Worm (Caenorhabditis elegans) whole organism, late embryonic: Measurements from ENCODE around the gene str-77.

ENCODE experiments used
- C38D4.7 ChIP-seq: fragments of 200-800 bp; sonication (Bioruptor generic); optimal IDR thresholded peaks from 2 replicates; lab custom pipeline; 2018; ENCODE audit warnings: mild to moderate bottlenecking, missing genetic modification characterization, moderate library complexity, missing compliant biosample characterization
- F13H6.1 ChIP-seq: sonication (generic microtip); optimal IDR thresholded peaks from 2 replicates; lab custom pipeline; 2016; ENCODE audit warnings: missing genetic modification characterization, missing compliant biosample characterization
- K02D7.2 ChIP-seq: sonication (generic microtip); optimal IDR thresholded peaks from 2 replicates; lab custom pipeline; 2017; ENCODE audit warnings: mild to moderate bottlenecking, missing genetic modification characterization, missing compliant biosample characterization
- K09A11.1 ChIP-seq: sonication (generic microtip); optimal IDR thresholded peaks from 2 replicates; lab custom pipeline; 2017; ENCODE audit warnings: antibody characterized with exemption, mild to moderate bottlenecking, missing genetic modification characterization, missing compliant biosample characterization; ENCODE audit not compliant: insufficient read depth
- T23F11.4 ChIP-seq: fragments of 200-800 bp; sonication (Bioruptor generic); optimal IDR thresholded peaks from 2 replicates; lab custom pipeline; 2018; ENCODE audit warnings: mild to moderate bottlenecking, missing genetic modification characterization, missing compliant biosample characterization
- ahr-1 ChIP-seq: sonication (generic microtip); optimal IDR thresholded peaks from 2 replicates; lab custom pipeline; 2016; ENCODE audit warnings: missing genetic modification characterization, missing compliant biosample characterization
- ama-1 ChIP-seq: fragments of 150-350 bp; optimal IDR thresholded peaks from 2 replicates; lab custom pipeline; 2014
- ceh-14 ChIP-seq: sonication (generic microtip); optimal IDR thresholded peaks from 2 replicates; lab custom pipeline; 2016; ENCODE audit warnings: missing genotype, missing genetic modification characterization, missing compliant biosample characterization
- ceh-2 ChIP-seq: sonication (generic microtip); optimal IDR thresholded peaks from 2 replicates; lab custom pipeline; 2016; ENCODE audit warnings: missing genotype, missing genetic modification characterization, missing compliant biosample characterization
- ceh-24 ChIP-seq: sonication (generic microtip); optimal IDR thresholded peaks from 2 replicates; lab custom pipeline; 2016; ENCODE audit warnings: mild to moderate bottlenecking, missing genetic modification characterization, missing compliant biosample characterization
- ceh-48 ChIP-seq: sonication (generic microtip); optimal IDR thresholded peaks from 2 replicates; lab custom pipeline; 2016; ENCODE audit warnings: missing genetic modification characterization, inconsistent platforms, missing compliant biosample characterization
- ceh-6 ChIP-seq: fragments of 200-800 bp; sonication (Bioruptor generic); optimal IDR thresholded peaks from 2 replicates; lab custom pipeline; 2018; ENCODE audit warnings: mild to moderate bottlenecking, missing genetic modification characterization, missing compliant biosample characterization
- ceh-9 ChIP-seq: sonication (generic microtip); optimal IDR thresholded peaks from 2 replicates; lab custom pipeline; 2016; ENCODE audit warnings: mild to moderate bottlenecking, missing genetic modification characterization, inconsistent platforms, missing compliant biosample characterization
- dve-1 ChIP-seq: sonication (generic microtip); optimal IDR thresholded peaks from 2 replicates; lab custom pipeline; 2017; ENCODE audit warnings: antibody characterized with exemption, mild to moderate bottlenecking, missing genetic modification characterization, missing compliant biosample characterization
- elt-2 ChIP-seq: sonication (generic microtip); optimal IDR thresholded peaks from 2 replicates; lab custom pipeline; 2016; ENCODE audit warnings: missing genetic modification reagents, missing genetic modification characterization, missing compliant biosample characterization
- eyg-1 ChIP-seq: sonication (generic microtip); optimal IDR thresholded peaks from 2 replicates; lab custom pipeline; 2016; ENCODE audit warnings: missing genotype, missing genetic modification characterization, missing compliant biosample characterization
- gmeb-2 ChIP-seq: sonication (generic microtip); optimal IDR thresholded peaks from 2 replicates; lab custom pipeline; 2016; ENCODE audit warnings: missing genetic modification characterization, inconsistent platforms, missing compliant biosample characterization
- lim-6 ChIP-seq: sonication (generic microtip); optimal IDR thresholded peaks from 2 replicates; lab custom pipeline; 2016; ENCODE audit warnings: missing genetic modification characterization, missing compliant biosample characterization
- madf-2 ChIP-seq: sonication (generic microtip); optimal IDR thresholded peaks from 2 replicates; lab custom pipeline; 2017; ENCODE audit warnings: missing genetic modification characterization, missing compliant biosample characterization
- mec-3 ChIP-seq: sonication (generic microtip); optimal IDR thresholded peaks from 2 replicates; lab custom pipeline; 2016; ENCODE audit warnings: borderline replicate concordance, missing genetic modification characterization, missing compliant biosample characterization
- nfya-1 ChIP-seq: sonication (generic microtip); optimal IDR thresholded peaks from 2 replicates; lab custom pipeline; 2017; ENCODE audit warnings: missing genetic modification characterization, mild to moderate bottlenecking, missing compliant biosample characterization, antibody characterized with exemption, moderate library complexity
- odd-2 ChIP-seq: sonication (generic microtip); optimal IDR thresholded peaks from 2 replicates; lab custom pipeline; 2017; ENCODE audit warnings: antibody characterized with exemption, mild to moderate bottlenecking, missing genetic modification characterization, missing compliant biosample characterization
- pax-1 ChIP-seq: fragments of 150-350 bp; optimal IDR thresholded peaks from 2 replicates; lab custom pipeline; 2014; ENCODE audit warnings: missing biosample characterization, missing genetic modification characterization
- pha-2 ChIP-seq: sonication (generic microtip); optimal IDR thresholded peaks from 2 replicates; lab custom pipeline; 2017; ENCODE audit warnings: mild to moderate bottlenecking, missing genetic modification characterization, missing compliant biosample characterization
- pros-1 ChIP-seq: fragments of 150-350 bp; optimal IDR thresholded peaks from 2 replicates; lab custom pipeline; 2014; ENCODE audit warnings: missing biosample characterization, missing genetic modification reagents, missing genetic modification characterization
- ref-2 ChIP-seq: sonication (generic microtip); optimal IDR thresholded peaks from 2 replicates; lab custom pipeline; 2016; ENCODE audit warnings: missing genetic modification characterization, missing compliant biosample characterization
- rnt-1 ChIP-seq: sonication (generic microtip); optimal IDR thresholded peaks from 2 replicates; lab custom pipeline; 2016; ENCODE audit warnings: missing genetic modification characterization, missing compliant biosample characterization
- sox-2 ChIP-seq: fragments of 200-800 bp; sonication (Bioruptor generic); IDR thresholded peaks from 2 replicates; pipeline ENCODE4 v1.3.6; 2022; ENCODE audit warnings: missing genetic modification reagents, missing genetic modification characterization, missing compliant biosample characterization
- sox-4 ChIP-seq: sonication (generic microtip); optimal IDR thresholded peaks from 2 replicates; lab custom pipeline; 2017; ENCODE audit warnings: mild to moderate bottlenecking, missing genetic modification characterization, inconsistent platforms, missing compliant biosample characterization
- syd-9 ChIP-seq: sonication (generic microtip); optimal IDR thresholded peaks from 2 replicates; lab custom pipeline; 2016; ENCODE audit warnings: mild to moderate bottlenecking, missing genetic modification characterization, moderate library complexity, missing compliant biosample characterization
- tbx-2 ChIP-seq: sonication (generic microtip); optimal IDR thresholded peaks from 2 replicates; lab custom pipeline; 2016; ENCODE audit warnings: missing genetic modification characterization, missing compliant biosample characterization
- unc-3 ChIP-seq, 2 experiments: fragments of 200-800 bp in 1 of 2; sonication (Bioruptor generic) in 1 of 2; sonication (generic microtip) in 1 of 2; conservative IDR thresholded peaks in 1 of 2; optimal IDR thresholded peaks in 1 of 2; 2 replicates each; pipeline versions ENCODE4 v1.3.6 to Lab custom; 2016 to 2022; ENCODE audit warnings: missing compliant biosample characterization in 2 of 2, missing genetic modification characterization in 2 of 2, missing genetic modification reagents in 1 of 2
- unc-86 ChIP-seq: sonication (generic microtip); optimal IDR thresholded peaks from 2 replicates; lab custom pipeline; 2016; ENCODE audit warnings: missing genetic modification characterization, missing compliant biosample characterization
- zip-5 ChIP-seq: sonication (generic microtip); optimal IDR thresholded peaks from 2 replicates; lab custom pipeline; 2016; ENCODE audit warnings: missing genetic modification characterization, missing compliant biosample characterization

Gene str-77

DNA sequence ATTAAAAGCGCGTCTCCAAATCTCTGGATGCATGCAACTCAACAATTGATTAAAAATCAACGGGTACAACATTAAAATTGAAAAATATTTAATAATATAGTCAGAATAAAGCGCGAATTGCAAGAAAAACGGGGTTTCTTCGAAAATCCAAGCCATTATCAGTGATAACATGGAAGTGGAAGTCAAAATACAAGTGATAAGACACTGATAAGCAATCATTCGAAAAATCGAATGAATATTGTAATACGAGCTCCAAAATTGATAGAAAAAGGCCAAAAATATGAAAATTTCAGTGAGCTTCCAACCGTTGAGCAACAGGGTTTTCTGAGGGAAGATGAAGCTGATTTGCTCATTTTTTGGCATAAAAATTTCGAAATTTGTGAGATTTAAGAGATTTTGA is 24.5 kb upstream of the str-77 start:
- peak; percentile 87 for TF ChIP-seq elt-2 (tag; lab: Kevin White, UChicago)
- no peak for TF ChIP-seq eyg-1 (tag; lab: Kevin White, UChicago)

ce11 chrV:17695802-17696201 is 22.9 kb upstream of the str-77 start, which contains the start of gene Y26G10.1:
Y26G10.1 (minus strand) TSS chrV:17695902.
- TF ChIP-seq K09A11.1 (tag; lab: Kevin White, UChicago) = no peak
- TF ChIP-seq nfya-1 (tag; lab: Kevin White, UChicago) = no peak
- TF ChIP-seq zip-5 = no peak
- no peak for TF ChIP-seq sox-2 (GFP tag; lab: Robert Waterston, UW)

- no peak for TF ChIP-seq ceh-6 (GFP tag; lab: Kevin White, UChicago)
- TF ChIP-seq ceh-48 = no peak
- no peak for TF ChIP-seq eyg-1 (tag; lab: Kevin White, UChicago)
- TF ChIP-seq unc-86 (tag; lab: Kevin White, UChicago) = no peak
- TF ChIP-seq syd-9 (tag; lab: Kevin White, UChicago) = no peak
- no peak for TF ChIP-seq pha-2 (tag; lab: Kevin White, UChicago)
- no peak for TF ChIP-seq K02D7.2
- TF ChIP-seq ceh-14 (tag; lab: Kevin White, UChicago) = no peak
- TF ChIP-seq F13H6.1 (tag; lab: Kevin White, UChicago) = no peak
- TF ChIP-seq unc-3 (GFP tag; conservative IDR thresholded peaks at IDR 0.05; lab: Robert Waterston, UW) = no peak
- TF ChIP-seq unc-3 (tag; optimal IDR thresholded peaks at IDR 0.05; lab: Kevin White, UChicago) = no peak
- no peak for TF ChIP-seq ceh-2 (tag; lab: Kevin White, UChicago)
- no peak for TF ChIP-seq ceh-24 (tag; lab: Kevin White, UChicago)
Observed at ce11 chrV:17696753-17697152, 22.0 kb upstream of the str-77 start, which contains the start of gene spp-29. spp-29 (minus strand) TSS chrV:17696853.

ce11 chrV:17699097-17699496 is 19.6 kb upstream of the str-77 start, which contains the start of gene Y26G10.4:
Y26G10.4 (minus strand) TSS chrV:17699197.
- TF ChIP-seq rnt-1 = no peak
- no peak for TF ChIP-seq sox-4 (tag; lab: Kevin White, UChicago)
- no peak for TF ChIP-seq odd-2 (tag; lab: Kevin White, UChicago)
- TF ChIP-seq syd-9 (tag; lab: Kevin White, UChicago) = no peak
- TF ChIP-seq zip-5 = no peak
- TF ChIP-seq sox-2 (GFP tag; lab: Robert Waterston, UW) = no peak
- TF ChIP-seq ahr-1 (tag; lab: Kevin White, UChicago) = no peak

DNA sequence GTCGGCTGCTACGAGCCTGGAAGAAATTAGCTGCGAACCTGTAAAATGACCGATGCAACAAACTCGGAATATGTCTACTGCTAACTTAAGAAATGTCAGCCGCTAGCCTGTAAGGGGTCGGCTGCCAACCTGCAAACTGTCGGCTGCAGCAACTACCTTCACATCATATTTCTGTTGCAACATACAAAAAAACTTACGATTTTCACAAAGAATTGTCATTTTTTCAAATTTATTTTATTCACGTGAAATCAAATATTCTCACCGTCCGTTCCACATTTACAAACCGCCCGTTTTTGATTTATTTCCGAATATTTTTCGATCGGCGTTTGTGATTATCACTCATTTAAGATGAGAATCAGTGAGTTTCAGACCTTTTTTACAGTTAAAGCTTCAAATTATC is 19.1 kb upstream of the str-77 start, which contains the start of gene Y26G10.6:
Y26G10.6 (plus strand) TSS at position 301 of the 400 bp plus-strand sequence.
- TF ChIP-seq pax-1 (no peak), T23F11.4 (no peak), C38D4.7 (no peak), ama-1 (lab: Kevin White, UChicago) (no peak), dve-1 (no peak), madf-2 (tag; lab: Kevin White, UChicago) (no peak), tbx-2 (tag; lab: Kevin White, UChicago) (no peak)

DNA sequence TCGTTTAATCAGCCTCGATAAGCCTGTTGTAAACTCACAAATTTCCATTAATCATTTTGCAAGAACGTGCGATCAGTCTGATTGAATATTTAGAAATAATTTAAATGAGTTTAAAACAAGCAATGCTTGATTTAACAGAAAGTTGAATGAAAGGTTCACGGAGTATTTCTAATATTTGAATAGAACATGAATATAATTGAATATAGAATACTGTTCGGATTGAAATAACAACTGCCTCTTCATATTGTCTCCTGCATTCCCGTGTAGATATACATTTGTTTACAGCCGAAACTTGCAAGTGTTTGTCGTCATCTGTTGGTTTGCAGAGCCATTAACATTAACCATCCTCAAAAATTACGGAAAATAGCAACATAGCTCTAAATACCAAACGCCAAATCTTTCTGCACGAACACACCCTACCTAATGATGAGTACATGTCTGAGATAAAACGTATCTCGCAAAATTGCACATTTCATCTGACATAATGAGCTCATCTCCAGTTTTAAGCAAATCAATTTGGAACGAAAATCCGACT is 18.0 kb upstream of the str-77 start, which contains the start of the genes Y26G10.5 and srh-32:
Y26G10.5 (minus strand) TSS at position 101 of the 535 bp plus-strand sequence.
srh-32 (plus strand) TSS at position 485 of the 535 bp plus-strand sequence.
- no peak for TF ChIP-seq C38D4.7
- TF ChIP-seq tbx-2 (tag; lab: Kevin White, UChicago) = no peak
- TF ChIP-seq lim-6 (tag; lab: Kevin White, UChicago) = no peak
- no peak for TF ChIP-seq ceh-6 (GFP tag; lab: Kevin White, UChicago)
- no peak for TF ChIP-seq pros-1 (tag; lab: Kevin White, UChicago)
- no peak for TF ChIP-seq K02D7.2
- no peak for TF ChIP-seq mec-3 (tag; lab: Kevin White, UChicago)
- no peak for TF ChIP-seq gmeb-2 (tag; lab: Kevin White, UChicago)
- TF ChIP-seq ceh-9 = no peak
- TF ChIP-seq ref-2 (tag; lab: Kevin White, UChicago) = no peak
- no peak for TF ChIP-seq eyg-1 (tag; lab: Kevin White, UChicago)
